Fruit fly (Drosophila melanogaster) whole organism, embryonic: ENCODE results near the gene CG33325.

Experiments
- ATbp ChIP-seq: fragments of 200-800 bp; sonication (Bioruptor generic); optimal IDR thresholded peaks from 2 replicates; lab custom pipeline; 2017; ENCODE audit warnings: missing biosample characterization, mild to moderate bottlenecking, missing genetic modification characterization, missing genetic modification reagents
- Atf3 ChIP-seq: fragments of 200-800 bp; sonication (Bioruptor generic); optimal IDR thresholded peaks from 3 replicates; lab custom pipeline; 2016; ENCODE audit warnings: missing biosample characterization, missing genetic modification characterization
- BtbVII ChIP-seq: fragments of 200-800 bp; sonication (Bioruptor generic); optimal IDR thresholded peaks from 3 replicates; lab custom pipeline; 2017; ENCODE audit warnings: missing biosample characterization, mild to moderate bottlenecking, missing genetic modification characterization
- CG11504 ChIP-seq: fragments of 200-800 bp; sonication (Bioruptor generic); optimal IDR thresholded peaks from 3 replicates; lab custom pipeline; 2019; ENCODE audit warnings: missing biosample characterization, mild to moderate bottlenecking, missing genetic modification characterization, moderate library complexity
- CG14441 ChIP-seq: fragments of 200-800 bp; sonication (Bioruptor generic); IDR thresholded peaks from 2 replicates; pipeline ENCODE4 v1.3.6; 2022; ENCODE audit warnings: missing biosample characterization, missing genetic modification characterization
- CG14860 ChIP-seq: fragments of 200-800 bp; sonication (Bioruptor generic); IDR thresholded peaks from 3 replicates; pipeline ENCODE4 v1.3.6; 2022; ENCODE audit warnings: missing biosample characterization, missing genetic modification characterization; ENCODE audit not compliant: partially characterized antibody
- CG18262 ChIP-seq: fragments of 200-800 bp; optimal IDR thresholded peaks from 3 replicates; lab custom pipeline; 2019; ENCODE audit warnings: missing biosample characterization, mild to moderate bottlenecking, missing genetic modification characterization, moderate library complexity
- CG18599 ChIP-seq: fragments of 200-800 bp; sonication (Bioruptor generic); optimal IDR thresholded peaks from 3 replicates; lab custom pipeline; 2017; ENCODE audit warnings: missing biosample characterization, missing genetic modification characterization, mild to moderate bottlenecking, moderate library complexity, missing genetic modification reagents
- CG2116 ChIP-seq: fragments of 200-800 bp; sonication (Bioruptor generic); optimal IDR thresholded peaks from 3 replicates; lab custom pipeline; 2018; ENCODE audit warnings: missing biosample characterization, mild to moderate bottlenecking, missing genetic modification characterization
- CG3065 ChIP-seq: fragments of 200-800 bp; sonication (Bioruptor generic); optimal IDR thresholded peaks from 2 replicates; lab custom pipeline; 2016; ENCODE audit warnings: missing biosample characterization, missing genetic modification characterization
- CG32767 ChIP-seq: fragments of 200-800 bp; sonication (Bioruptor generic); IDR thresholded peaks from 2 replicates; pipeline ENCODE4 v1.3.6; 2022; ENCODE audit warnings: missing biosample characterization, missing genetic modification characterization
- CG3838 ChIP-seq: fragments of 200-800 bp; sonication (Bioruptor generic); optimal IDR thresholded peaks from 3 replicates; lab custom pipeline; 2016; ENCODE audit warnings: missing biosample characterization, missing genetic modification characterization
- CG4282 ChIP-seq: fragments of 200-800 bp; sonication (Bioruptor generic); optimal IDR thresholded peaks from 2 replicates; lab custom pipeline; 2016; ENCODE audit warnings: missing biosample characterization, missing genetic modification characterization
- CG4360 ChIP-seq: fragments of 200-800 bp; sonication (Bioruptor generic); IDR thresholded peaks from 2 replicates; pipeline ENCODE4 v1.3.6; 2022; ENCODE audit warnings: missing biosample characterization, missing genetic modification characterization
- CG7987 ChIP-seq: fragments of 200-800 bp; sonication (Bioruptor generic); optimal IDR thresholded peaks from 2 replicates; lab custom pipeline; 2018; ENCODE audit warnings: missing biosample characterization, mild to moderate bottlenecking, missing genetic modification characterization, moderate library complexity
- Dad ChIP-seq: fragments of 200-800 bp; sonication (Bioruptor generic); optimal IDR thresholded peaks from 3 replicates; lab custom pipeline; 2016; ENCODE audit warnings: missing biosample characterization, missing genetic modification characterization
- Dll ChIP-seq: fragments of 200-800 bp; sonication (Bioruptor generic); IDR thresholded peaks from 4 replicates; pipeline ENCODE4 v1.3.6; 2022; ENCODE audit warnings: missing biosample characterization, missing genetic modification characterization; ENCODE audit not compliant: partially characterized antibody
- Doc2 ChIP-seq: fragments of 200-800 bp; sonication (Bioruptor generic); IDR thresholded peaks from 2 replicates; pipeline ENCODE4 v1.3.6; 2022; ENCODE audit warnings: missing biosample characterization, missing genetic modification characterization
- Drgx ChIP-seq: fragments of 200-800 bp; sonication (Bioruptor generic); IDR thresholded peaks from 2 replicates; pipeline ENCODE4 v1.3.6; 2022; ENCODE audit warnings: missing biosample characterization, missing genetic modification characterization
- E2f1 ChIP-seq: fragments of 200-800 bp; sonication (Bioruptor generic); IDR thresholded peaks from 2 replicates; pipeline ENCODE4 v1.3.6; 2022; ENCODE audit warnings: missing biosample characterization, missing genetic modification characterization
- HLH4C ChIP-seq: fragments of 200-800 bp; sonication (Bioruptor generic); IDR thresholded peaks from 3 replicates; pipeline ENCODE4 v1.3.6; 2022; ENCODE audit warnings: missing biosample characterization, missing genetic modification characterization; ENCODE audit not compliant: partially characterized antibody
- Nf-YA ChIP-seq: fragments of 200-800 bp; sonication (Bioruptor generic); IDR thresholded peaks from 2 replicates; pipeline ENCODE4 v1.3.6; 2022; ENCODE audit warnings: missing biosample characterization, missing genetic modification characterization
- Scr ChIP-seq: fragments of 200-800 bp; sonication (Bioruptor generic); IDR thresholded peaks from 2 replicates; pipeline ENCODE4 v1.3.6; 2022; ENCODE audit warnings: missing biosample characterization, missing genetic modification characterization; ENCODE audit not compliant: partially characterized antibody
- Sry-δ ChIP-seq: fragments of 200-800 bp; sonication (Bioruptor generic); optimal IDR thresholded peaks from 2 replicates; lab custom pipeline; 2016; ENCODE audit warnings: missing biosample characterization, missing genetic modification characterization
- Usf ChIP-seq: fragments of 200-800 bp; sonication (Bioruptor generic); optimal IDR thresholded peaks from 2 replicates; lab custom pipeline; 2017; ENCODE audit warnings: missing genotype, missing biosample characterization, missing genetic modification characterization
- btn ChIP-seq: fragments of 200-800 bp; sonication (Bioruptor generic); optimal IDR thresholded peaks from 2 replicates; lab custom pipeline; 2016; ENCODE audit warnings: missing biosample characterization, missing genetic modification characterization
- cad ChIP-seq: fragments of >200 bp; optimal IDR thresholded peaks from 2 replicates; lab custom pipeline; 2017; ENCODE audit warnings: missing biosample characterization, missing genetic modification characterization
- cas ChIP-seq: fragments of 200-800 bp; sonication (Bioruptor generic); IDR thresholded peaks from 2 replicates; pipeline ENCODE4 v1.3.6; 2022; ENCODE audit warnings: missing biosample characterization, missing genetic modification characterization
- croc ChIP-seq: fragments of 200-800 bp; sonication (Bioruptor generic); conservative IDR thresholded peaks from 3 replicates; pipeline ENCODE4 v1.3.6; 2022; ENCODE audit warnings: missing biosample characterization, missing genetic modification characterization
- da ChIP-seq: fragments of 200-800 bp; sonication (Bioruptor generic); optimal IDR thresholded peaks from 2 replicates; lab custom pipeline; 2016; ENCODE audit warnings: missing biosample characterization, missing genetic modification characterization
- ewg ChIP-seq: fragments of 200-800 bp; sonication (Bioruptor generic); optimal IDR thresholded peaks from 3 replicates; lab custom pipeline; 2017; ENCODE audit warnings: mild to moderate bottlenecking, missing biosample characterization, missing genetic modification reagents, missing genetic modification characterization
- eyg ChIP-seq: fragments of 200-800 bp; sonication (Bioruptor generic); optimal IDR thresholded peaks from 3 replicates; lab custom pipeline; 2016; ENCODE audit warnings: missing biosample characterization, missing genetic modification characterization
- fu2 ChIP-seq: fragments of 200-800 bp; sonication (Bioruptor generic); optimal IDR thresholded peaks from 2 replicates; lab custom pipeline; 2016; ENCODE audit warnings: missing biosample characterization, missing genetic modification characterization
- h ChIP-seq: fragments of >200 bp; optimal IDR thresholded peaks from 2 replicates; lab custom pipeline; 2017
- hbn ChIP-seq: fragments of 200-800 bp; sonication (Bioruptor generic); IDR thresholded peaks from 2 replicates; pipeline ENCODE4 v1.3.6; 2022; ENCODE audit warnings: missing biosample characterization, missing genetic modification characterization; ENCODE audit not compliant: partially characterized antibody
- insv ChIP-seq, 2 experiments: fragments of 200-800 bp; sonication (Bioruptor generic); optimal IDR thresholded peaks; 3 replicates each; lab custom pipeline; 2016 to 2018; ENCODE audit warnings: missing biosample characterization in 2 of 2, missing genetic modification characterization in 2 of 2
- knrl ChIP-seq: fragments of 200-800 bp; sonication (Bioruptor generic); IDR thresholded peaks from 3 replicates; pipeline ENCODE4 v1.3.6; 2022; ENCODE audit warnings: missing biosample characterization, missing genetic modification characterization; ENCODE audit not compliant: partially characterized antibody
- mam ChIP-seq: fragments of 200-800 bp; sonication (Bioruptor generic); optimal IDR thresholded peaks from 3 replicates; lab custom pipeline; 2016; ENCODE audit warnings: missing biosample characterization, missing genetic modification characterization
- rib ChIP-seq: fragments of 200-800 bp; sonication (Bioruptor generic); IDR thresholded peaks from 2 replicates; pipeline ENCODE4 v1.3.6; 2022; ENCODE audit warnings: missing biosample characterization, missing genetic modification characterization
- scrt ChIP-seq: fragments of 200-800 bp; sonication (Bioruptor generic); optimal IDR thresholded peaks from 2 replicates; lab custom pipeline; 2018; ENCODE audit warnings: missing biosample characterization, mild to moderate bottlenecking, missing genetic modification characterization, moderate library complexity
- seq ChIP-seq: fragments of 200-800 bp; sonication (Bioruptor generic); IDR thresholded peaks from 2 replicates; pipeline ENCODE4 v1.3.6; 2022; ENCODE audit warnings: missing biosample characterization, missing genetic modification characterization
- sima ChIP-seq: fragments of 200-800 bp; sonication (Bioruptor generic); optimal IDR thresholded peaks from 2 replicates; lab custom pipeline; 2016; ENCODE audit warnings: missing biosample characterization, missing genetic modification characterization
- sna ChIP-seq: fragments of 200-800 bp; sonication (Bioruptor generic); IDR thresholded peaks from 2 replicates; pipeline ENCODE4 v1.3.6; 2022; ENCODE audit warnings: missing biosample characterization, missing genetic modification characterization; ENCODE audit not compliant: partially characterized antibody
- stwl ChIP-seq: fragments of 200-800 bp; sonication (Bioruptor generic); optimal IDR thresholded peaks from 3 replicates; lab custom pipeline; 2018; ENCODE audit warnings: missing biosample characterization, mild to moderate bottlenecking, missing genetic modification characterization, moderate library complexity
- tgo ChIP-seq: fragments of 200-800 bp; sonication (Bioruptor generic); IDR thresholded peaks from 3 replicates; pipeline ENCODE4 v1.3.6; 2022; ENCODE audit warnings: missing biosample characterization, missing genetic modification characterization
- toy ChIP-seq: fragments of 200-800 bp; sonication (Bioruptor generic); IDR thresholded peaks from 2 replicates; pipeline ENCODE4 v1.3.6; 2022; ENCODE audit warnings: missing biosample characterization, missing genetic modification characterization
- trh ChIP-seq: fragments of 200-800 bp; sonication (Bioruptor generic); optimal IDR thresholded peaks from 2 replicates; lab custom pipeline; 2016; ENCODE audit warnings: missing biosample characterization, missing genetic modification characterization
- vfl ChIP-seq: fragments of 200-800 bp; sonication (Bioruptor generic); optimal IDR thresholded peaks from 2 replicates; lab custom pipeline; 2016; ENCODE audit warnings: missing biosample characterization, missing genetic modification characterization
- vvl ChIP-seq: fragments of 200-800 bp; sonication (Bioruptor generic); IDR thresholded peaks from 2 replicates; pipeline ENCODE4 v1.3.6; 2022; ENCODE audit warnings: missing biosample characterization, missing genetic modification characterization
- zfh1 ChIP-seq: fragments of 200-800 bp; sonication (Bioruptor generic); IDR thresholded peaks from 3 replicates; pipeline ENCODE4 v1.3.6; 2022; ENCODE audit warnings: missing biosample characterization, missing genetic modification characterization

CG33325 gene

dm6 chr3R:8659200-8659897 is 20.5 kb downstream of the CG33325 start (continued):
- TF ChIP-seq HLH4C (GFP tag; lab: Robert Waterston, UW) (no peak), Scr (peak; percentile 31; the same call in 1 of the 2 replicates), rib (peak; percentile 74), vfl (no peak), Usf (peak; percentile 19), BtbVII (GFP tag; lab: Kevin White, UChicago) (no peak), Dad (no peak), CG18262 (tag; lab: Kevin White, UChicago) (peak; percentile 27), hbn (GFP tag; lab: Robert Waterston, UW) (no peak), insv (GFP tag; optimal IDR thresholded peaks at IDR 0.05; lab: Kevin White, UChicago) (peak in 1 of 2 experiments; percentile 72), Sry-δ (GFP tag; lab: Kevin White, UChicago) (peak; percentile 11), Drgx (GFP tag; lab: Robert Waterston, UW) (peak; percentile 63), zfh1 (peak; percentile 75; the same call in 2 of the 3 replicates), CG7987 (GFP tag; lab: Kevin White, UChicago) (peak; percentile 37), CG2116 (GFP tag; lab: Kevin White, UChicago) (no peak), cad (GFP tag; lab: Kevin White, UChicago) (no peak), seq (GFP tag; lab: Robert Waterston, UW) (peak; percentile 58; the same call in 1 of the 2 replicates), eyg (no peak), trh (peak; percentile 4), Nf-YA (GFP tag; lab: Robert Waterston, UW) (peak; percentile 40; the same call in 1 of the 2 replicates), CG32767 (peak; percentile 70), CG14441 (GFP tag; lab: Robert Waterston, UW) (peak; percentile 65), fu2 (peak; percentile 29), sna (no peak), btn (GFP tag; lab: Kevin White, UChicago) (no peak), tgo (GFP tag; lab: Robert Waterston, UW) (peak; percentile 53), Atf3 (no peak), ewg (peak; percentile 7), da (GFP tag; lab: Kevin White, UChicago) (no peak), vvl (GFP tag; lab: Robert Waterston, UW) (peak; percentile 73), CG4282 (GFP tag; lab: Kevin White, UChicago) (peak; percentile 37), toy (GFP tag; lab: Robert Waterston, UW) (0 out of 2 replicates have a peak, but pooled peaks have one; percentile 22), Doc2 (GFP tag; lab: Robert Waterston, UW) (no peak), h (lab: Kevin White, UChicago) (no peak), E2f1 (GFP tag; lab: Robert Waterston, UW) (no peak), stwl (tag; lab: Kevin White, UChicago) (peak; percentile 34), CG3065 (GFP tag; lab: Kevin White, UChicago) (no peak), ATbp (GFP tag; lab: Kevin White, UChicago) (peak; percentile 47), croc (GFP tag; lab: Robert Waterston, UW) (no peak), CG18599 (GFP tag; lab: Kevin White, UChicago) (peak; percentile 77), CG11504 (tag; lab: Kevin White, UChicago) (peak; percentile 54), sima (GFP tag; lab: Kevin White, UChicago) (no peak), mam (GFP tag; lab: Kevin White, UChicago) (peak; percentile 55), knrl (GFP tag; lab: Robert Waterston, UW) (no peak), CG4360 (0 out of 2 replicates have a peak, but pooled peaks have one; percentile 12), CG3838 (GFP tag; lab: Kevin White, UChicago) (peak; percentile 37), scrt (GFP tag; lab: Kevin White, UChicago) (peak; percentile 41), cas (GFP tag; lab: Robert Waterston, UW) (0 out of 2 replicates have a peak, but pooled peaks have one; percentile 56), CG14860 (GFP tag; lab: Robert Waterston, UW) (no peak), Dll (GFP tag; lab: Robert Waterston, UW) (no peak)
